Worm (Caenorhabditis elegans): ENCODE measurements around the gene F41H10.12.

F41H10.12 gene

DNA sequence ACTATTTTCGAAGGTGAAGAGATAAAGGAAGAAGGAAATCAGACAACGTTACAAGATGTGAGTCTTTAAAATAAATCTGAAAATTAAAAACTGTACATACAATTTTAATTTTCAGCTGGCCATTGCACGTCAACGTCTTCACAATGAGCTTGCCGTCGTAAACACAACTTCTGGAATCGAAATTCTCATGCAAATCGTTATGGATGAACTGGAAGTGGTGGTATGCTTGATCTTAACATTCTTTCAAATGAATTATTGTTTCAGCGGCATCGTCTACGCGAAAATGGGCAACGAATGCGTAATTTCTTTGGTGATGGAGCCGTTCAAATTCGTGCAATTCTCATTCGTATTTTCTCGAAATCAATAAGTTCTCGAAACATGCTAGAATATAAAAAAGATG lies 30.6 kb upstream of the F41H10.12 start:
- TF ChIP-seq ceh-20 (GFP tag; IDR thresholded peaks at IDR 0.05) (no peak), unc-62 (GFP tag; optimal IDR thresholded peaks at IDR 0.05 in 1 of 2) (peak in 1 of 2 experiments; percentile 96), unc-62 (tag; optimal IDR thresholded peaks at IDR 0.05) (no peak), nhr-42 (GFP tag; IDR thresholded peaks at IDR 0.05) (no peak), daf-19 (GFP tag; conservative IDR thresholded peaks at IDR 0.05) (no peak)

DNA sequence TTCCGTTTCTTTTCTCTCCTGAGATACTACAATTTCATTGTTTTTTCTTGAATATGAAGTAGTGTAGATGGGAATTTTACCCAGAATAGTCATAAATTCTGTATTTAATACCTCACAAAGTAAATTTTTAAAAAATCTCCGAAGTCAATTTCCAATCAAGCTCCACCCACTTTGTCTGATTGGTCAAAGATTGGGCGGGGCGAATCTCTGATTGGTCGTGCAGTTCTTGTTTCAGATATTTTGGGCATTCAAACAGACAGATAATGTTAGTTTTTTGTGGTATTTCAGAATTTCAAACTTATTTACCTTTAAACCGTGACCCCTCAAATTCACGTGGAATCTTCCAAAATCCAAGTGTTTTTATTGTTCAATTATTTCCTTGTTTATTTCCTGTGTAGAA lies 24.6 kb upstream of the F41H10.12 start, which contains the start of gene F41H10.5:
Gene F41H10.5 (plus strand): TSS at position 375 of the 400 bp plus-strand sequence.
- TF ChIP-seq hif-1 (tag; optimal IDR thresholded peaks at IDR 0.05): no peak
- no peak for TF ChIP-seq ama-1 (optimal IDR thresholded peaks at IDR 0.05)
- TF ChIP-seq lin-29 (GFP tag; IDR thresholded peaks at IDR 0.05): no peak
- TF ChIP-seq daf-8 (GFP tag; IDR thresholded peaks at IDR 0.05): no peak
- no peak for TF ChIP-seq nhr-41 (GFP tag; IDR thresholded peaks at IDR 0.05)
- TF ChIP-seq rbr-2 (tag; optimal IDR thresholded peaks at IDR 0.05): no peak
- TF ChIP-seq jun-1 (tag; optimal IDR thresholded peaks at IDR 0.05): no peak
- TF ChIP-seq nhr-28 (tag; optimal IDR thresholded peaks at IDR 0.05): no peak
- TF ChIP-seq daf-19 (GFP tag; conservative IDR thresholded peaks at IDR 0.05): no peak
- TF ChIP-seq ztf-11 (tag; optimal IDR thresholded peaks at IDR 0.05): no peak
- TF ChIP-seq lin-13 (GFP tag; optimal IDR thresholded peaks at IDR 0.05): no peak

DNA sequence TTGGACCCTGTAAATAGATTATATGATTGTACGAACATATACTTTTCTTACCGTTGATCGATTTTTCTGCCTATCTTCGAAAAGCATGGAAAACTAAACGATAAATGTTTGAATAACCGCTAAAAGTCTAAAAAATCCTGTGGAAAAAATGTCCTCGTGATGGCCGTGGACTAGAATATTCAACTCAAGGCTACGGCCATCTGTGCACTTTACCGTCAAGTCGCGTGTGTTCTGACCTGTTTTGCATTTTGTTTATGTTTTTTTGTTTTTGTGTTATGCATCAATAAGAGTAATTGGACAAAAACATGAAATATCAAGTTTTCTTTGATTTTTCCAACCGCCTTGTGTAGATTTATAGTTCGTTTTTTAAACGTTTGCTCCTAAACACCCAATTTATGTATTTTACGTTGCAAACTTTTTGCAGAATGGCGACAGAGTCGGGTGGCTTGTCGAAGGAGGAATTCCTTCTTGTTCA lies 20.9 kb upstream of the F41H10.12 start, which contains the start of the genes hda-6 and F41H10.4:
Gene hda-6 (minus strand): TSS at position 172 of the 475 bp plus-strand sequence.
Gene F41H10.4 (plus strand): TSS at position 425 of the 475 bp plus-strand sequence.
- TF ChIP-seq T20F7.1 (GFP tag; optimal IDR thresholded peaks at IDR 0.05): no peak
- no peak for TF ChIP-seq nhr-48 (tag; optimal IDR thresholded peaks at IDR 0.05)
- 0 out of 2 replicates have a peak, but pooled peaks have one; percentile 27 for TF ChIP-seq arid-1 (GFP tag; conservative IDR thresholded peaks at IDR 0.05)
- no peak for TF ChIP-seq madf-5 (GFP tag; IDR thresholded peaks at IDR 0.05)
- no peak for TF ChIP-seq lin-39 (tag; optimal IDR thresholded peaks at IDR 0.05)
- TF ChIP-seq ztf-11 (tag; optimal IDR thresholded peaks at IDR 0.05): no peak
- TF ChIP-seq egl-43 (GFP tag; IDR thresholded peaks at IDR 0.05): no peak
- no peak for TF ChIP-seq vab-7 (GFP tag; IDR thresholded peaks at IDR 0.05)
- TF ChIP-seq daf-19 (GFP tag; conservative IDR thresholded peaks at IDR 0.05): no peak
- TF ChIP-seq nhr-25 (tag; optimal IDR thresholded peaks at IDR 0.05; ENCODE audit: borderline replicate concordance, insufficient read depth): no peak
- no peak for TF ChIP-seq ceh-28 (tag; optimal IDR thresholded peaks at IDR 0.05)
- TF ChIP-seq unc-130 (GFP tag; optimal IDR thresholded peaks at IDR 0.05): peak; percentile 85
- no peak for TF ChIP-seq sdz-12 (GFP tag; optimal IDR thresholded peaks at IDR 0.05)
- TF ChIP-seq mxl-3 (GFP tag; optimal IDR thresholded peaks at IDR 0.05): peak; percentile 68
- no peak for TF ChIP-seq ceh-44 (GFP tag; IDR thresholded peaks at IDR 0.05)
- no peak for TF ChIP-seq nhr-111 (GFP tag; optimal IDR thresholded peaks at IDR 0.05)
- no peak for TF ChIP-seq pqm-1 (tag; optimal IDR thresholded peaks at IDR 0.05)
- TF ChIP-seq fkh-10 (GFP tag; optimal IDR thresholded peaks at IDR 0.05): no peak
- no peak for TF ChIP-seq attf-4 (tag; optimal IDR thresholded peaks at IDR 0.05)
- TF ChIP-seq saeg-2 (GFP tag; IDR thresholded peaks at IDR 0.05): no peak
- TF ChIP-seq aha-1 (tag): peak; percentile 22
- no peak for TF ChIP-seq ceh-32 (tag; optimal IDR thresholded peaks at IDR 0.05; ENCODE audit: poor library complexity)
- peak; percentile 18 for TF ChIP-seq spr-1 (tag; optimal IDR thresholded peaks at IDR 0.05)
- peak in 1 of 2 experiments; percentile 81 for TF ChIP-seq unc-62 (GFP tag; optimal IDR thresholded peaks at IDR 0.05 in 1 of 2)
- TF ChIP-seq unc-62 (tag; optimal IDR thresholded peaks at IDR 0.05): no peak
- TF ChIP-seq Y75B8A.6 (GFP tag; IDR thresholded peaks at IDR 0.05): no peak
- TF ChIP-seq nhr-42 (GFP tag; IDR thresholded peaks at IDR 0.05): no peak
- peak; percentile 49 for TF ChIP-seq duxl-1 (tag; optimal IDR thresholded peaks at IDR 0.05; ENCODE audit: poor library complexity)
- TF ChIP-seq hmg-1.1 (GFP tag; IDR thresholded peaks at IDR 0.05): no peak
- no peak for TF ChIP-seq nhr-77 (tag; optimal IDR thresholded peaks at IDR 0.05)
- no peak for TF ChIP-seq php-3 (GFP tag; IDR thresholded peaks at IDR 0.05)
- TF ChIP-seq zfp-2 (tag; optimal IDR thresholded peaks at IDR 0.05): no peak
- TF ChIP-seq R02D3.7 (tag; optimal IDR thresholded peaks at IDR 0.05): no peak
- TF ChIP-seq daf-12 (tag; optimal IDR thresholded peaks at IDR 0.05): no peak
- no peak for TF ChIP-seq F10B5.3 (tag; optimal IDR thresholded peaks at IDR 0.05)
- peak; percentile 38; the same call in 1 of the 2 replicates for TF ChIP-seq T26A8.4 (GFP tag; IDR thresholded peaks at IDR 0.05)
- TF ChIP-seq lin-15B (tag; optimal IDR thresholded peaks at IDR 0.05): peak; percentile 41
- no peak for TF ChIP-seq mxl-2 (GFP tag; conservative IDR thresholded peaks at IDR 0.05)

Data from whole organism, L4 larva.